Fruit fly (Drosophila melanogaster): ENCODE measurements around the gene CIAPIN1.
A peak's percentile ranks its signal among the peaks of the same experiment; 100 is the strongest.

CIAPIN1 gene

dm6 chr2L:15035366-15035765 lies 3.3 kb downstream of the CIAPIN1 start, which contains the start of gene yellow-c:
TSS of gene yellow-c (plus strand) at chr2L:15035394.
- TF ChIP-seq Myb (GFP tag; optimal IDR thresholded peaks at IDR 0.05) (no peak), Dp (GFP tag; optimal IDR thresholded peaks at IDR 0.05) (peak; percentile 16), croc (GFP tag; conservative IDR thresholded peaks at IDR 0.05) (no peak), CG13287 (GFP tag; IDR thresholded peaks at IDR 0.05; ENCODE audit: partially characterized antibody) (peak; percentile 15; the same call in 1 of the 2 replicates), CG6254 (GFP tag; optimal IDR thresholded peaks at IDR 0.05) (no peak), en (GFP tag; optimal IDR thresholded peaks at IDR 0.05) (no peak), cato (GFP tag; optimal IDR thresholded peaks at IDR 0.05; ENCODE audit: borderline replicate concordance) (no peak), CG34422 (GFP tag; IDR thresholded peaks at IDR 0.05) (peak; percentile 44; the same call in 1 of the 3 replicates), Jarid2 (GFP tag; optimal IDR thresholded peaks at IDR 0.05) (peak; percentile 55), CG12744 (GFP tag; optimal IDR thresholded peaks at IDR 0.05) (no peak), z (GFP tag; IDR thresholded peaks at IDR 0.05) (no peak), chinmo (GFP tag; IDR thresholded peaks at IDR 0.05; ENCODE audit: partially characterized antibody) (peak; percentile 87; the same call in 3 of the 4 replicates), CG14667 (GFP tag; IDR thresholded peaks at IDR 0.05) (no peak), Mrtf (GFP tag; IDR thresholded peaks at IDR 0.05) (0 out of 3 replicates have a peak, but pooled peaks have one; percentile 54), ftz-f1 (GFP tag; optimal IDR thresholded peaks at IDR 0.05) (peak; percentile 72), CG2889 (GFP tag; IDR thresholded peaks at IDR 0.05) (no peak), ham (GFP tag; IDR thresholded peaks at IDR 0.05) (0 out of 2 replicates have a peak, but pooled peaks have one; percentile 19)

- TF ChIP-seq sens (GFP tag): peak; percentile 27
- no peak for TF ChIP-seq corto (GFP tag; optimal IDR thresholded peaks at IDR 0.05)
- no peak for TF ChIP-seq slou (GFP tag; optimal IDR thresholded peaks at IDR 0.05)
These were observed 7.0 kb downstream of the CIAPIN1 start, which contains the start of gene CG31832 for dm6 chr2L:15031650-15032049. TSS of gene CG31832 (minus strand) at chr2L:15031750.

dm6 chr2L:15026582-15026981 lies 12.1 kb downstream of the CIAPIN1 start, which contains the start of gene CG33310:
TSS of gene CG33310 (plus strand) at chr2L:15026882.
- no peak for TF ChIP-seq CG6175 (GFP tag; IDR thresholded peaks at IDR 0.05)
- TF ChIP-seq tup (GFP tag; optimal IDR thresholded peaks at IDR 0.05): no peak

- TF ChIP-seq Hr51 (GFP tag; optimal IDR thresholded peaks at IDR 0.05) (peak in 1 of 2 experiments; percentile 58), sqz (GFP tag; optimal IDR thresholded peaks at IDR 0.05) (no peak), Hmr (GFP tag; optimal IDR thresholded peaks at IDR 0.05) (peak; percentile 12), nau (GFP tag; optimal IDR thresholded peaks at IDR 0.05) (no peak), br (optimal IDR thresholded peaks at IDR 0.05) (no peak), Deaf1 (tag; optimal IDR thresholded peaks at IDR 0.05) (peak; percentile 65), abd-A (tag; optimal IDR thresholded peaks at IDR 0.05) (peak; percentile 66), CG13894 (tag; optimal IDR thresholded peaks at IDR 0.05) (peak; percentile 3)
These were observed 22.6 kb downstream of the CIAPIN1 start, which contains the start of gene GABA-B-R1 for dm6 chr2L:15016031-15016430. TSS of gene GABA-B-R1 (plus strand) at chr2L:15016331.

- TF ChIP-seq CG1832 (GFP tag; optimal IDR thresholded peaks at IDR 0.05) (peak; percentile 10), Ets65A (GFP tag) (peak; percentile 22), CG15479 (GFP tag; optimal IDR thresholded peaks at IDR 0.05) (peak; percentile 55), abd-A (tag; optimal IDR thresholded peaks at IDR 0.05) (peak; percentile 34), tll (GFP tag; optimal IDR thresholded peaks at IDR 0.05) (peak in 1 of 2 experiments; percentile 83), tap (tag; optimal IDR thresholded peaks at IDR 0.05) (no peak), CG10979 (tag; optimal IDR thresholded peaks at IDR 0.05) (peak; percentile 12), vvl (GFP tag; IDR thresholded peaks at IDR 0.05) (no peak), croc (GFP tag; conservative IDR thresholded peaks at IDR 0.05) (no peak), CG9817 (tag; optimal IDR thresholded peaks at IDR 0.05) (no peak), CG6813 (GFP tag; optimal IDR thresholded peaks at IDR 0.05) (no peak), phol (tag; optimal IDR thresholded peaks at IDR 0.05) (peak; percentile 7), CG10654 (GFP tag; optimal IDR thresholded peaks at IDR 0.05) (no peak), scrt (GFP tag; optimal IDR thresholded peaks at IDR 0.05) (peak; percentile 0), CG31224 (GFP tag; IDR thresholded peaks at IDR 0.05) (no peak), toy (GFP tag; IDR thresholded peaks at IDR 0.05) (no peak)
These were observed 25.1 kb downstream of the CIAPIN1 start for dm6 chr2L:15013523-15013922.
